Worm (Caenorhabditis elegans) whole organism, early embryonic: Measurements from ENCODE around the gene DH11.2.

ENCODE experiments used
- B0310.2 ChIP-seq: sonication (generic microtip); optimal IDR thresholded peaks from 2 replicates; lab custom pipeline; 2016; ENCODE audit warnings: mild to moderate bottlenecking, missing genetic modification characterization, missing compliant biosample characterization
- aly-1 ChIP-seq: sonication (generic microtip); optimal IDR thresholded peaks from 2 replicates; lab custom pipeline; 2016; ENCODE audit warnings: missing genetic modification characterization, missing compliant biosample characterization
- ama-1 ChIP-seq: fragments of 150-350 bp; optimal IDR thresholded peaks from 2 replicates; lab custom pipeline; 2014
- flt-1 ChIP-seq: fragments of 200-800 bp; sonication (Bioruptor generic); IDR thresholded peaks from 2 replicates; pipeline ENCODE4 v1.3.6; 2022; ENCODE audit warnings: missing genetic modification characterization, missing compliant biosample characterization
- hmbx-1 ChIP-seq: sonication (generic microtip); optimal IDR thresholded peaks from 2 replicates; lab custom pipeline; 2016; ENCODE audit warnings: mild to moderate bottlenecking, missing genetic modification characterization, missing compliant biosample characterization
- hnd-1 ChIP-seq: sonication (generic microtip); optimal IDR thresholded peaks from 2 replicates; lab custom pipeline; 2016; ENCODE audit warnings: missing genetic modification characterization, missing compliant biosample characterization
- sea-1 ChIP-seq: fragments of 200-800 bp; sonication (Bioruptor generic); conservative IDR thresholded peaks from 2 replicates; pipeline ENCODE4 v1.3.6; 2022; ENCODE audit warnings: missing genetic modification characterization, missing compliant biosample characterization
- tbx-11 ChIP-seq: fragments of 200-800 bp; sonication (Bioruptor generic); IDR thresholded peaks from 2 replicates; pipeline ENCODE4 v1.3.6; 2022; ENCODE audit warnings: missing genetic modification characterization, missing compliant biosample characterization
- tbx-37 ChIP-seq: fragments of 200-800 bp; sonication (Bioruptor generic); conservative IDR thresholded peaks from 2 replicates; pipeline ENCODE4 v1.3.6; 2022; ENCODE audit warnings: missing genetic modification reagents, missing genetic modification characterization, missing compliant biosample characterization

DNA sequence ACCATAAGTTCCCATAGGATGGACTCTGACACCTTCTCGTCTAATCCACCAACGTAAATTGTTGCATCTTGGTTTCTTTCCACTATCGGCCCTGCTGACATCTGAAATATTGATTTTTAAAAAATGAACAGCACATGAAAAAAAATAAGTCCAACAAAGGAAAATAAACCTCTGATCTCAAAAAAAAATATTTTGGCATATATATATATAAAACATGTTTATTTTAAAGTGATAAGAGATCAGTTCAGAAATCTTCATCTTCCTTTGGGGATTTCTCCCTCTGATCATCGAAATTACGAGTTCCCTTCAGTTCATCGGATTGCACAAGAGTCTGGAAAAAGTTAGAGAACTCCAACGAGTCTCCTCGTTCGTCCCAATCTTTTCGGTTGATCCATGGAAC lies 23.1 kb downstream of the DH11.2 start, which contains the start of gene sap-49:
- TF ChIP-seq hmbx-1 (tag; lab: Kevin White, UChicago) (no peak), B0310.2 (tag; lab: Kevin White, UChicago) (no peak), aly-1 (tag; lab: Kevin White, UChicago) (no peak), ama-1 (lab: Kevin White, UChicago) (no peak), tbx-11 (GFP tag; lab: Robert Waterston, UW) (no peak), tbx-37 (GFP tag; lab: Robert Waterston, UW) (no peak), sea-1 (GFP tag; lab: Robert Waterston, UW) (no peak), hnd-1 (tag; lab: Kevin White, UChicago) (no peak), flt-1 (no peak)
